Fruit fly (Drosophila melanogaster): ENCODE results near the gene caps.

Gene caps

DNA sequence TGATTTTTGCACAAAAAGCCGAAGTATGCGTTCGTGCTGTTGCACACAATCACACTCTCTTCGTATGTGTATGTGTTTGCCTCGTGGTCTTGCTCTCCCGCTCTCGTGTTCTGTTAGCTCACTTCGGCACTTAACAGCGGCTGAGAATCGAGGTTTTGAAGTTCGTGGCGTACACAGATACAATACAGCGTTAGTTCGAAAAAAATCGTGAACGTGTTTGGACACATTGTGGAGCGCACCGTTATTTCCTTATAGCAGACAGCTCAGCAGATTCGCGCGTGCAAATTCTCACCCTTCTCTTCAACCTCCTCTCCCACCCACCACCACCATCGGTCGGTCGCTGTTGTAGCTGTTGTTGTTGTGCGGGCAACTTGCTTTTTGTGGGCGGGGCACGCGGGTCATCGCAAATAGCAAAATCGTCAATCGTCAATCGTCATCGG lies at the start of gene caps:
Gene caps, plus strand, starts transcription at position 191 of the 440 bp plus-strand sequence.
- TF ChIP-seq CG11294 (GFP tag; IDR thresholded peaks at IDR 0.05): no peak
- no peak for TF ChIP-seq salr (GFP tag; optimal IDR thresholded peaks at IDR 0.05)
- no peak for TF ChIP-seq Hr4 (GFP tag; optimal IDR thresholded peaks at IDR 0.05)
- TF ChIP-seq dsx (GFP tag; optimal IDR thresholded peaks at IDR 0.05; ENCODE audit: poor library complexity, severe bottlenecking): peak; percentile 66
- TF ChIP-seq CG6854 (GFP tag; optimal IDR thresholded peaks at IDR 0.05): peak; percentile 81
- peak; percentile 60 for TF ChIP-seq CG16779 (tag; optimal IDR thresholded peaks at IDR 0.05)
- TF ChIP-seq CG8119 (GFP tag; IDR thresholded peaks at IDR 0.05): peak; percentile 48; the same call in 2 of the 3 replicates
- TF ChIP-seq fd59A (GFP tag; optimal IDR thresholded peaks at IDR 0.05): no peak
- TF ChIP-seq Met (GFP tag; optimal IDR thresholded peaks at IDR 0.05): peak; percentile 52
- no peak for TF ChIP-seq CG7368 (GFP tag; optimal IDR thresholded peaks at IDR 0.05)
- peak; percentile 48 for TF ChIP-seq esn (GFP tag; optimal IDR thresholded peaks at IDR 0.05)
- TF ChIP-seq svp (GFP tag): peak; percentile 95
- no peak for TF ChIP-seq Smox (GFP tag; optimal IDR thresholded peaks at IDR 0.05)
- TF ChIP-seq eg (GFP tag; IDR thresholded peaks at IDR 0.05): peak; percentile 77
- peak; percentile 60 for TF ChIP-seq CG3919 (GFP tag; optimal IDR thresholded peaks at IDR 0.05)
- TF ChIP-seq Sox15 (GFP tag; optimal IDR thresholded peaks at IDR 0.05): no peak
- no peak for TF ChIP-seq Hr38 (GFP tag; optimal IDR thresholded peaks at IDR 0.05)
- TF ChIP-seq ss (GFP tag; optimal IDR thresholded peaks at IDR 0.05): peak; percentile 17 to 60
- no peak for TF ChIP-seq Blimp-1 (GFP tag; optimal IDR thresholded peaks at IDR 0.05)
- TF ChIP-seq CG31627 (GFP tag; optimal IDR thresholded peaks at IDR 0.05): no peak
- TF ChIP-seq CG10669 (GFP tag; optimal IDR thresholded peaks at IDR 0.05): no peak
- no peak for TF ChIP-seq lz (GFP tag; optimal IDR thresholded peaks at IDR 0.05)
- no peak for TF ChIP-seq CG11762 (GFP tag; optimal IDR thresholded peaks at IDR 0.05; ENCODE audit: insufficient read depth)
- peak; percentile 40 for TF ChIP-seq Eip75B (GFP tag; optimal IDR thresholded peaks at IDR 0.05)
- TF ChIP-seq dac (GFP tag; optimal IDR thresholded peaks at IDR 0.05): no peak
- TF ChIP-seq CG9139 (GFP tag; optimal IDR thresholded peaks at IDR 0.05): peak; percentile 54
- TF ChIP-seq CG8319 (GFP tag; optimal IDR thresholded peaks at IDR 0.05): no peak
- TF ChIP-seq CG6163 (GFP tag; IDR thresholded peaks at IDR 0.05): peak; percentile 69; the same call in 2 of the 3 replicates
- TF ChIP-seq achi (GFP tag; optimal IDR thresholded peaks at IDR 0.05): peak; percentile 35
- peak; percentile 59 for TF ChIP-seq fkh (GFP tag; optimal IDR thresholded peaks at IDR 0.05)
- TF ChIP-seq Sox102F (GFP tag; optimal IDR thresholded peaks at IDR 0.05): peak; percentile 60
- TF ChIP-seq CG32006 (GFP tag; optimal IDR thresholded peaks at IDR 0.05): no peak
- no peak for TF ChIP-seq Eip93F (GFP tag; optimal IDR thresholded peaks at IDR 0.05)
- no peak for TF ChIP-seq Hr39 (GFP tag; optimal IDR thresholded peaks at IDR 0.05)
- TF ChIP-seq pdm3 (GFP tag; optimal IDR thresholded peaks at IDR 0.05): no peak
- TF ChIP-seq fd85E (GFP tag; optimal IDR thresholded peaks at IDR 0.05): no peak
- TF ChIP-seq Ets96B (tag; optimal IDR thresholded peaks at IDR 0.05): no peak
- TF ChIP-seq CG15336 (GFP tag; IDR thresholded peaks at IDR 0.05): peak; percentile 65
- TF ChIP-seq Lpt (GFP tag; optimal IDR thresholded peaks at IDR 0.05): peak; percentile 4
- no peak for TF ChIP-seq cyc (GFP tag; optimal IDR thresholded peaks at IDR 0.05)
- peak; percentile 27 for TF ChIP-seq topi (GFP tag; optimal IDR thresholded peaks at IDR 0.05)
- TF ChIP-seq OdsH (GFP tag; optimal IDR thresholded peaks at IDR 0.05): no peak
- TF ChIP-seq Ets21C (GFP tag; optimal IDR thresholded peaks at IDR 0.05): no peak
- TF ChIP-seq net (GFP tag; optimal IDR thresholded peaks at IDR 0.05): peak; percentile 52
- TF ChIP-seq Eip78C (GFP tag): peak; percentile 52
- no peak for TF ChIP-seq spab (GFP tag; optimal IDR thresholded peaks at IDR 0.05)
- no peak for TF ChIP-seq acj6 (GFP tag; optimal IDR thresholded peaks at IDR 0.05)
- no peak for TF ChIP-seq CG8632 (GFP tag; optimal IDR thresholded peaks at IDR 0.05)
- TF ChIP-seq CG1621 (tag; optimal IDR thresholded peaks at IDR 0.05): peak; percentile 35
- TF ChIP-seq CG34406 (GFP tag; optimal IDR thresholded peaks at IDR 0.05): no peak
- TF ChIP-seq CG6792 (GFP tag; optimal IDR thresholded peaks at IDR 0.05): peak; percentile 18
- TF ChIP-seq CG11902 (GFP tag; optimal IDR thresholded peaks at IDR 0.05): no peak
- TF ChIP-seq CG6276 (GFP tag; optimal IDR thresholded peaks at IDR 0.05): no peak
